Worm (Caenorhabditis elegans): ENCODE measurements around the gene daf-28.

The daf-28 gene

DNA sequence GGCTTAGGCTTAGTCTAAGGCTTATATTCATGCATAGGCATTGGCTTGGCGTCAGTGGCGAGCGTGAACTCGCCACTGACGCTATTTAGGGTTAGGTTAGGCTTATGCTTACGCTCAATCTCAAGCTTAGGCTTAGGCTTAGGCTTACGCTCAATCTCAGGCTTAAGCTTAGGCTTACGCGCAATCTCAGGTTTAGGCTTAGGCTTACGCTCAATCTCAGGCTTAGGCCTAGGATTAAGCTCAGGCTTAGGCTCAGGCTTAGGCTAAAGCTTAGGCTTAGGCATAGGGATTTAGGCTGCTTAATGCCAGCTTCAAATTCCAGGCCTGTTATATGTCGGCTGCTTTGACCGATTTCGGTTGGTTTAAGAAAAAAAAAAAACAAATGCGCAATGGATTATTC lies 5.2 kb downstream of the daf-28 start:
- TF ChIP-seq F49E8.2 (tag; optimal IDR thresholded peaks at IDR 0.05; ENCODE audit: insufficient read depth), result no peak
- no peak for TF ChIP-seq rpc-1 (optimal IDR thresholded peaks at IDR 0.05)
- no peak for TF ChIP-seq rpc-1 (tag; optimal IDR thresholded peaks at IDR 0.05)
- no peak for TF ChIP-seq zfh-2 (GFP tag; conservative IDR thresholded peaks at IDR 0.05)
- TF ChIP-seq Y53F4B.3 (GFP tag; IDR thresholded peaks at IDR 0.05), result no peak
- no peak for TF ChIP-seq T07F8.4 (tag; optimal IDR thresholded peaks at IDR 0.05)
- TF ChIP-seq nhr-90 (tag; optimal IDR thresholded peaks at IDR 0.05), result no peak
- no peak for TF ChIP-seq ztf-22 (GFP tag; optimal IDR thresholded peaks at IDR 0.05)
- no peak for TF ChIP-seq tbx-9 (tag; optimal IDR thresholded peaks at IDR 0.05; ENCODE audit: borderline replicate concordance)
- TF ChIP-seq somi-1 (GFP tag; optimal IDR thresholded peaks at IDR 0.05), result no peak
- no peak for TF ChIP-seq nhr-80 (tag; optimal IDR thresholded peaks at IDR 0.05)
- TF ChIP-seq ceh-27 (GFP tag; optimal IDR thresholded peaks at IDR 0.05), result no peak
- no peak for TF ChIP-seq ceh-100 (GFP tag; IDR thresholded peaks at IDR 0.05)
- no peak for TF ChIP-seq Y53G8AR.9 (GFP tag; conservative IDR thresholded peaks at IDR 0.05)

DNA sequence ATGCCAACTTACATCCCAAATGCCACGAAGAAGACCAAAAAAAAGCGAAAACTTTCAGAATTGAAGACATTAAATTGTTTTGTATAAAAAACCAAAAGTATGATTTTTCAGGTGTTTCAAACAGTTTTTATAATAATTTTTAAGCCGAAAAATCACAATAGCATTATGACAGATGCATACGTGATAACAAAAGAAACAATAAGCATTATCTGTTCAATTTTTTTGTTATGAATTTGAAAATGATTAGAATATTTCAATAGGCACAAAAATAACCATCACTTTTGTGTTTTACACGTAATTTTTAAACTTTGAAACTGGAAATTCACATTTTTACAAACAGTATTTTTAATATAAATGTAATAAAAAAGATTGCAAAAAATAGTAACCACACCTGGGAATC lies 7.2 kb downstream of the daf-28 start, which contains the start of gene Y116F11B.17:
Gene Y116F11B.17 (minus strand): TSS at position 101 of the 400 bp plus-strand sequence.
- TF ChIP-seq ceh-40 (GFP tag; IDR thresholded peaks at IDR 0.05) (no peak), efl-1 (GFP tag; optimal IDR thresholded peaks at IDR 0.05) (no peak), egrh-3 (GFP tag; IDR thresholded peaks at IDR 0.05) (no peak), atf-7 (tag; optimal IDR thresholded peaks at IDR 0.05) (no peak)

- TF ChIP-seq ztf-18 (tag; optimal IDR thresholded peaks at IDR 0.05) (no peak), bed-1 (GFP tag; IDR thresholded peaks at IDR 0.05) (no peak), chd-7 (tag; optimal IDR thresholded peaks at IDR 0.05) (no peak), F39B2.1 (GFP tag; IDR thresholded peaks at IDR 0.05) (no peak), ZK185.1 (tag; optimal IDR thresholded peaks at IDR 0.05; ENCODE audit: poor library complexity, severe bottlenecking) (no peak), F33H1.4 (GFP tag; IDR thresholded peaks at IDR 0.05) (no peak), nhr-120 (GFP tag; IDR thresholded peaks at IDR 0.05) (no peak), gei-17 (GFP tag; optimal IDR thresholded peaks at IDR 0.05) (no peak), K12H6.12 (tag; optimal IDR thresholded peaks at IDR 0.05) (no peak), ztf-22 (GFP tag; optimal IDR thresholded peaks at IDR 0.05) (no peak), sptf-2 (GFP tag; optimal IDR thresholded peaks at IDR 0.05) (no peak), lin-35 (GFP tag; optimal IDR thresholded peaks at IDR 0.05) (no peak), him-1 (tag; optimal IDR thresholded peaks at IDR 0.05) (no peak), snpc-1.1 (tag; optimal IDR thresholded peaks at IDR 0.05; ENCODE audit: insufficient read depth) (no peak), ztf-6 (GFP tag; IDR thresholded peaks at IDR 0.05) (no peak), F55B11.4 (tag; optimal IDR thresholded peaks at IDR 0.05; ENCODE audit: borderline replicate concordance, insufficient read depth) (no peak), egl-18 (GFP tag; IDR thresholded peaks at IDR 0.05) (no peak), dox-1 (GFP tag; IDR thresholded peaks at IDR 0.05) (no peak), hmg-1.2 (GFP tag; IDR thresholded peaks at IDR 0.05) (no peak), attf-5 (GFP tag; optimal IDR thresholded peaks at IDR 0.05) (no peak)
Observed at ce11 chrV:19827481-19827880, 12.5 kb downstream of the daf-28 start.
